Worm (Caenorhabditis elegans): ENCODE results near the gene spin-2.

The spin-2 gene

DNA sequence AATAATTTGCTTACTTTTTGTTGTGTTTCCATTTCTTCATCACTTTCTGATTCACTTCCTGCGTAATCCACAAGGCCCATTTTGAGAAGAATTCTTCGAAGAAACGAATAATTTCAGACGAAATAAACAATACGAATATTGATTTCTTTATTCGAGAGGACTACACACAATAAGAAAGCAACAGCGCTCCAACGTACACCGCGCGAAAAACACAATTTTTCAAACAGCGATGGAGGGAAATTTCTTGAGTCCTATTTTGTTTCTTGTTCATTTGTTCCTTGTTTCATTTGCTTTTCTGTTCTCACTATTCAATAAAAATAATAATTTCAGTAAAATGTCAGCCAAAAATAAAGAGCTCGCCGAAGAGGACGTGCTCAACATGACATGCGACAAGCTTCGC is 6.9 kb downstream of the spin-2 start, which contains the start of the genes prcc-1 and C39E9.12 (continued):
- TF ChIP-seq aha-1 (tag; optimal IDR thresholded peaks at IDR 0.05) (no peak), dpl-1 (GFP tag; optimal IDR thresholded peaks at IDR 0.05) (peak; percentile 88 to 95 (median 92)), lir-3 (tag; optimal IDR thresholded peaks at IDR 0.05; ENCODE audit: poor library complexity) (peak; percentile 10), fkh-4 (tag; optimal IDR thresholded peaks at IDR 0.05; ENCODE audit: borderline replicate concordance) (no peak), xbp-1 (tag; optimal IDR thresholded peaks at IDR 0.05) (peak; percentile 55), tbx-2 (tag; optimal IDR thresholded peaks at IDR 0.05) (peak; percentile 37), pag-3 (tag; optimal IDR thresholded peaks at IDR 0.05; ENCODE audit: borderline replicate concordance, insufficient read depth) (no peak), ets-5 (GFP tag; IDR thresholded peaks at IDR 0.05) (no peak), fkh-8 (tag; optimal IDR thresholded peaks at IDR 0.05) (peak; percentile 56), rnt-1 (tag; optimal IDR thresholded peaks at IDR 0.05) (peak; percentile 79), tlp-1 (tag; optimal IDR thresholded peaks at IDR 0.05) (no peak), nhr-11 (tag; optimal IDR thresholded peaks at IDR 0.05) (no peak), lin-14 (GFP tag; optimal IDR thresholded peaks at IDR 0.05) (peak; percentile 67), C16A3.4 (tag; optimal IDR thresholded peaks at IDR 0.05) (peak; percentile 85), nhr-19 (GFP tag; conservative IDR thresholded peaks at IDR 0.05) (peak; percentile 43; the same call in 1 of the 2 replicates), mab-9 (GFP tag; IDR thresholded peaks at IDR 0.05) (no peak), dsc-1 (tag; optimal IDR thresholded peaks at IDR 0.05) (peak; percentile 21), nhr-85 (tag) (peak; percentile 46), unc-130 (tag; optimal IDR thresholded peaks at IDR 0.05) (peak; percentile 73), zip-4 (GFP tag; optimal IDR thresholded peaks at IDR 0.05) (no peak), nhr-20 (tag; optimal IDR thresholded peaks at IDR 0.05) (peak; percentile 53)

DNA sequence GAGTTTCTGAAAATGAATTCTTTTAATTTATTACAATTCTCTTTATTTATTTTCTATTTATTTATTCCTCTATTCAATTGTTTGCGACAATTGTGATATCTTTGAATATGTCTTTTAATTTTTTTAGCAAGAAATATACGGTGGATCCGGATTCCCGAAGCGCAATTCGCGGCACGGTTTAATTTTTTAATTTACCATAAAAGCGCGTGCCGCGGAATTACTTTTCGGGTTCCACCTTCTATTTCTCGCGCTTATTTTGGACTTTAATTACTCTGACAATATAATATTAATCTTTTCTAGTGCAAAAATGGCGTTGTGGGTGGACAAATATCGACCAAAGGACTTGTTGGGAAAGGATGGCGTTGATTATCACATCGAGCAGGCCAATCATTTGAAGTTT is 8.7 kb downstream of the spin-2 start, which contains the start of gene rfc-3:
TSS of gene rfc-3 (plus strand) at position 301 of the 400 bp plus-strand sequence.
- TF ChIP-seq unc-130 (tag; optimal IDR thresholded peaks at IDR 0.05) (no peak), efl-1 (optimal IDR thresholded peaks at IDR 0.05) (no peak), efl-1 (GFP tag; optimal IDR thresholded peaks at IDR 0.05 in 1 of 2) (peak in 1 of 2 experiments; percentile 57), Y116A8C.19 (tag; optimal IDR thresholded peaks at IDR 0.05; ENCODE audit: borderline replicate concordance) (no peak), egl-27 (tag; optimal IDR thresholded peaks at IDR 0.05) (no peak)

DNA sequence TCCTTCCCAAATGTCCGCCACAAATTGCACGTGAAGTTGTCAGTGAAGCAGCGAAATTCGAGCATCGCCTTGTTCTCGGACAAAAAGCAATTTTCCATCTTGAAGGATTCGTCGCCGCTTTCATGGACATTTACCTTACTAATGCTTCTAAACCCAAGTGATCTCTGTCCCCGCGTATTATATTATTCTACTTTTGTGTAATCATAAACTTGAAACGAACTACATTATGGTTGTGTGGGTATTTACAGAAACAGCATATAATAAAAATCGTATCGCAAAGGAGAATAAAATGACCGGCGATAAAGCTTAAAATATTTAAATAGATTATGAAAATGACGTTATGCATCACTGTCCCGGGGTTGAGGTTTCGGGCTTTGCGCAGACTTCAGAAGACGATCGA is 10.0 kb downstream of the spin-2 start:
- TF ChIP-seq skn-1 (tag; optimal IDR thresholded peaks at IDR 0.05) (no peak), aly-2 (tag; optimal IDR thresholded peaks at IDR 0.05) (peak; percentile 13), tlp-1 (tag; optimal IDR thresholded peaks at IDR 0.05) (no peak), mdl-1 (tag; optimal IDR thresholded peaks at IDR 0.05) (no peak), nhr-90 (tag; optimal IDR thresholded peaks at IDR 0.05; ENCODE audit: poor library complexity) (no peak), mab-9 (GFP tag; IDR thresholded peaks at IDR 0.05) (no peak)

DNA sequence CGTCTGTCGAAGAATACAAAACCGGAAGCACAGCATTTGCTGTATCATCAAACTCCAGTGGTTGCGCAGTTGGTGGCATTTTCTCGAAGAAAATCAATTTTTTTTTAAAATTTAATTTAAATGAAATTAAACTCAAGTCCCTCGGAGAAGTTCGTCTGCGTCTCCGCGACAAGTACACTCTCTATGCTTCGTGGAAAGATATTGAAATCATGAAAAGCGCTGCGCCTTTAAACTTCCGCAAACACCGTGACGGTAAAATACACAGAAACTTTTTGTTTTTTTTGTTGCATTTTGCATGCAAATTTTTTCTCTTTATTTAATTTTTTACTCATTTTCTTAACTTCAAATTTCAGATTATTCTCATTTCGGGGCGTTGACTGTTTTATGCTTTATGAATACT is 11.8 kb downstream of the spin-2 start, which contains the start of the genes dli-1, tin-9.2 and exos-4.1:
TSS of gene dli-1 (minus strand) at position 141 of the 400 bp plus-strand sequence.
TSS of gene tin-9.2 (plus strand) at position 344 of the 400 bp plus-strand sequence.
TSS of gene exos-4.1 (plus strand) at position 348 of the 400 bp plus-strand sequence.
- TF ChIP-seq hpl-2 (GFP tag; optimal IDR thresholded peaks at IDR 0.05): no peak
- peak; percentile 85 for TF ChIP-seq nhr-47 (tag; optimal IDR thresholded peaks at IDR 0.05)
- TF ChIP-seq nhr-28 (tag; optimal IDR thresholded peaks at IDR 0.05): no peak
- TF ChIP-seq fkh-8 (tag; optimal IDR thresholded peaks at IDR 0.05): peak; percentile 50
- TF ChIP-seq C16A3.4 (tag; optimal IDR thresholded peaks at IDR 0.05): peak; percentile 53
- peak; percentile 63 for TF ChIP-seq nhr-90 (tag; optimal IDR thresholded peaks at IDR 0.05; ENCODE audit: poor library complexity)
- no peak for TF ChIP-seq unc-130 (tag; optimal IDR thresholded peaks at IDR 0.05)
- TF ChIP-seq egl-13 (tag; optimal IDR thresholded peaks at IDR 0.05): peak; percentile 49
- no peak for TF ChIP-seq lin-14 (GFP tag; optimal IDR thresholded peaks at IDR 0.05)
- peak; percentile 57 for TF ChIP-seq snpc-4 (tag; optimal IDR thresholded peaks at IDR 0.05)
- TF ChIP-seq C34B4.2 (tag; optimal IDR thresholded peaks at IDR 0.05): no peak
- no peak for TF ChIP-seq sup-37 (GFP tag; optimal IDR thresholded peaks at IDR 0.05)
- peak; percentile 62 for TF ChIP-seq lin-15B (tag; optimal IDR thresholded peaks at IDR 0.05)
- no peak for TF ChIP-seq ceh-8 (GFP tag; optimal IDR thresholded peaks at IDR 0.05)
- no peak for TF ChIP-seq ceh-88 (GFP tag; IDR thresholded peaks at IDR 0.05)
- peak; percentile 76 for TF ChIP-seq nhr-19 (GFP tag; conservative IDR thresholded peaks at IDR 0.05)
- peak; percentile 69 for TF ChIP-seq rnt-1 (tag; optimal IDR thresholded peaks at IDR 0.05)
- TF ChIP-seq mef-2 (tag; optimal IDR thresholded peaks at IDR 0.05): no peak
- peak; percentile 14 for TF ChIP-seq jun-1 (tag; optimal IDR thresholded peaks at IDR 0.05)
- TF ChIP-seq aha-1 (tag; optimal IDR thresholded peaks at IDR 0.05): no peak
- peak; percentile 46 for TF ChIP-seq lir-3 (tag; optimal IDR thresholded peaks at IDR 0.05; ENCODE audit: poor library complexity)
- no peak for TF ChIP-seq tlp-1 (tag; optimal IDR thresholded peaks at IDR 0.05)
- TF ChIP-seq ces-1 (GFP tag; optimal IDR thresholded peaks at IDR 0.05): no peak
- TF ChIP-seq swsn-7 (tag; optimal IDR thresholded peaks at IDR 0.05): peak; percentile 74
- TF ChIP-seq hlh-4 (tag; optimal IDR thresholded peaks at IDR 0.05): no peak
- no peak for TF ChIP-seq nhr-76 (tag; optimal IDR thresholded peaks at IDR 0.05)
- TF ChIP-seq tbx-2 (tag; optimal IDR thresholded peaks at IDR 0.05): peak; percentile 81
- peak; percentile 86 for TF ChIP-seq snu-23 (GFP tag; optimal IDR thresholded peaks at IDR 0.05)

Data from whole organism, L1 larva.